Worm (Caenorhabditis elegans): ENCODE results near the gene ZC250.5.
A peak's percentile ranks its signal among the peaks of the same experiment; 100 is the strongest.

The ZC250.5 gene

DNA sequence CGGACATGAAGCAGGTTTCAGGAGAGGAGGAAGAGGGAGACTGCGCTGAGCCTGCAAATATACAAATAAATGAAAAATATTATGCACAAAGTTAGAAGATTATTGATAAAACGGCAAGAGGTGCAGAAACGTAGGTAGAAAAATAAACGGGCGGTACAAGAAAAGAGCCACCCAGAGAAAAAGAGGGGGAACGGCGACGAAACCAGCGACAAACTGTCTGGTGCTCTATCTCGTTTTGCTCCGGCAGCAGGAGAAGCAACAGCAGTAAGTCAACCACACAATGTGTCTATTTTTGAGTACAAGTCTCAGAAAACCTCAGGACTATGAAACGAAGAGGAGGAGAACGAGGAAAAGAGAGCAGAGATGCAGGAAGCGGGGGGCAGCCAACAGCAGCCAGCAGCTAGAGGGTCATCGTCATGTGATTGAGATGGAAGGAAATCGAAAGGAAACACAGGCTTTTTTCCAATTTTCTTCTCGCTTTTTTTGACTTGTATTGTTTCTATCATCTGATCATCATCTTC, 40.2 kb downstream of the ZC250.5 start, which contains the start of gene F26F12.3:
Gene F26F12.3 (minus strand): TSS at position 51 of the 521 bp plus-strand sequence.
- no peak for TF ChIP-seq ZK185.1 (tag; optimal IDR thresholded peaks at IDR 0.05; ENCODE audit: poor library complexity, severe bottlenecking)
- TF ChIP-seq attf-5 (GFP tag; optimal IDR thresholded peaks at IDR 0.05): peak; percentile 66
- peak; percentile 48 for TF ChIP-seq ets-4 (GFP tag; optimal IDR thresholded peaks at IDR 0.05)
- peak; percentile 6 for TF ChIP-seq F22D6.2 (tag; optimal IDR thresholded peaks at IDR 0.05)
- peak; percentile 50; the same call in 1 of the 2 replicates for TF ChIP-seq mcd-1 (GFP tag; IDR thresholded peaks at IDR 0.05)
- no peak for TF ChIP-seq F55B11.4 (tag; optimal IDR thresholded peaks at IDR 0.05; ENCODE audit: borderline replicate concordance, insufficient read depth)
- peak; percentile 49; the same call in 1 of the 2 replicates for TF ChIP-seq Y53G8AR.9 (GFP tag; conservative IDR thresholded peaks at IDR 0.05)
- peak; percentile 42 for TF ChIP-seq tbp1 (GFP tag; optimal IDR thresholded peaks at IDR 0.05)
- peak; percentile 47 for TF ChIP-seq madf-10 (tag; optimal IDR thresholded peaks at IDR 0.05)
- 0 out of 2 replicates have a peak, but pooled peaks have one; percentile 20 for TF ChIP-seq ekl-4 (GFP tag; IDR thresholded peaks at IDR 0.05)
- peak; percentile 45 for TF ChIP-seq ztf-22 (GFP tag; optimal IDR thresholded peaks at IDR 0.05)
- peak; percentile 81 for TF ChIP-seq dox-1 (GFP tag; IDR thresholded peaks at IDR 0.05)
- TF ChIP-seq lin-40 (tag; optimal IDR thresholded peaks at IDR 0.05): peak; percentile 64
- TF ChIP-seq tlf-1 (GFP tag; optimal IDR thresholded peaks at IDR 0.05): no peak
- no peak for TF ChIP-seq nhr-27 (tag; optimal IDR thresholded peaks at IDR 0.05)
- peak; percentile 84 for TF ChIP-seq K11D2.4 (GFP tag; IDR thresholded peaks at IDR 0.05)
- peak; percentile 51; the same call in 1 of the 2 replicates for TF ChIP-seq pbrm-1 (GFP tag; IDR thresholded peaks at IDR 0.05)
- TF ChIP-seq nhr-90 (tag; optimal IDR thresholded peaks at IDR 0.05): peak; percentile 48
- peak; percentile 93 for TF ChIP-seq zfh-2 (GFP tag; conservative IDR thresholded peaks at IDR 0.05)
- TF ChIP-seq egrh-3 (GFP tag; IDR thresholded peaks at IDR 0.05): peak; percentile 62; the same call in 1 of the 2 replicates
- TF ChIP-seq ztf-26 (tag; optimal IDR thresholded peaks at IDR 0.05): peak; percentile 64
- no peak for TF ChIP-seq fkh-3 (tag; optimal IDR thresholded peaks at IDR 0.05)
- TF ChIP-seq somi-1 (GFP tag; optimal IDR thresholded peaks at IDR 0.05): peak; percentile 32
- TF ChIP-seq Y56A3A.18 (GFP tag; IDR thresholded peaks at IDR 0.05): peak; percentile 66; the same call in 1 of the 2 replicates
- TF ChIP-seq cebp-1 (GFP tag; IDR thresholded peaks at IDR 0.05): no peak
- TF ChIP-seq cebp-1 (tag; optimal IDR thresholded peaks at IDR 0.05): peak; percentile 84
- TF ChIP-seq athp-1 (tag; optimal IDR thresholded peaks at IDR 0.05): peak; percentile 25
- peak; percentile 38; the same call in 1 of the 2 replicates for TF ChIP-seq hmg-1.2 (GFP tag; IDR thresholded peaks at IDR 0.05)
- TF ChIP-seq gei-17 (GFP tag; optimal IDR thresholded peaks at IDR 0.05): no peak
- TF ChIP-seq nhr-80 (tag; optimal IDR thresholded peaks at IDR 0.05): peak; percentile 99
- TF ChIP-seq repo-1 (tag; optimal IDR thresholded peaks at IDR 0.05): peak; percentile 4
- TF ChIP-seq lin-26 (GFP tag; IDR thresholded peaks at IDR 0.05): no peak
- TF ChIP-seq F52B5.7 (tag; optimal IDR thresholded peaks at IDR 0.05): no peak
- TF ChIP-seq ceh-27 (GFP tag; optimal IDR thresholded peaks at IDR 0.05): peak; percentile 46
- TF ChIP-seq F49E8.2 (tag; optimal IDR thresholded peaks at IDR 0.05; ENCODE audit: insufficient read depth): no peak
- 0 out of 2 replicates have a peak, but pooled peaks have one; percentile 39 for TF ChIP-seq let-526 (GFP tag; IDR thresholded peaks at IDR 0.05)
- peak in 1 of 2 experiments; percentile 13 for TF ChIP-seq let-607 (tag; optimal IDR thresholded peaks at IDR 0.05)
- no peak for TF ChIP-seq Y67H2A.10 (GFP tag; conservative IDR thresholded peaks at IDR 0.05)
- 0 out of 2 replicates have a peak, but pooled peaks have one; percentile 40 for TF ChIP-seq sea-2 (GFP tag; IDR thresholded peaks at IDR 0.05)
- peak; percentile 55 for TF ChIP-seq ztf-18 (tag; optimal IDR thresholded peaks at IDR 0.05)
- peak; percentile 52 for TF ChIP-seq nfyb-1 (GFP tag; IDR thresholded peaks at IDR 0.05)
- no peak for TF ChIP-seq hmg-20 (GFP tag; IDR thresholded peaks at IDR 0.05)
- peak; percentile 74 for TF ChIP-seq atf-7 (tag; optimal IDR thresholded peaks at IDR 0.05)
- no peak for TF ChIP-seq rcor-1 (GFP tag; IDR thresholded peaks at IDR 0.05)
- peak; percentile 75 for TF ChIP-seq chd-7 (tag; optimal IDR thresholded peaks at IDR 0.05)
- peak; percentile 66; the same call in 1 of the 2 replicates for TF ChIP-seq B0336.3 (GFP tag; IDR thresholded peaks at IDR 0.05)
- TF ChIP-seq Y95B8A.8 (GFP tag; IDR thresholded peaks at IDR 0.05): no peak
- TF ChIP-seq K12H6.12 (tag; optimal IDR thresholded peaks at IDR 0.05): peak; percentile 74

Data from whole organism, young adult.